Worm (Caenorhabditis elegans): ENCODE measurements around the gene Y41D4A.3.
A peak's percentile ranks its signal among the peaks of the same experiment; 100 is the strongest.

The Y41D4A.3 gene

DNA sequence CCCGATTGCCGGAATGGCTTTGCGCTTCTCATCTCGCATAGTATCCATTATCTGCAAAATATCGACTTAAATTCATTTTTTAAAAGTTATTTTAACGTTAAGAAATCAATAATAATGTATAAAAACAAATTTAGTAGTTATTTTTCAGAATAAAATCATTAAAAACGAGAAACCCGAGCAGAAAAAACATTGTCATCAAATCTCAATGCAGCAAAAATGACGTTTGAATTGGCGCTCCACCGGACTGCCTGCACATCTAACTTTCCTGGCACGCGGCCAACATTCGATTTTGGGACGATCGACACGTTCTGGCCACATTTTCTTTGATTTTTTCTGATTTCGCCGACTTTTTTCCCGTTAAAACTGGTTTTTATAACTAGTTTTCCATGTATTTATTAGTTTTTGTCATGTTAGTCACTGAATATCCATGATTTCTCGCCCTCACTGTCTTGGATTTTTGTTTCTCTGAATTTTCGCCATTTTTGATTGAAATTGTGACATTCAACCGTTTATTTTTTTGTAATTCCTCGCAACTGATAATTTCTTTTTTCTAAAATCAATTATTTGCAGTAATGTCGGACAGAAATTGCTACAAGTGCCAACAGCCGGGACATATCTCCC is 43.8 kb upstream of the Y41D4A.3 start, which contains the start of the genes pbs-1 and K08D12.3 (continued):
- no peak for TF ChIP-seq fkh-10 (GFP tag; optimal IDR thresholded peaks at IDR 0.05)
- TF ChIP-seq skn-1 (tag; optimal IDR thresholded peaks at IDR 0.05) = no peak
- TF ChIP-seq sdz-12 (GFP tag; optimal IDR thresholded peaks at IDR 0.05) = no peak
- TF ChIP-seq ctbp-1 (GFP tag; IDR thresholded peaks at IDR 0.05) = 0 out of 2 replicates have a peak, but pooled peaks have one; percentile 44
- TF ChIP-seq ceh-32 (tag; optimal IDR thresholded peaks at IDR 0.05; ENCODE audit: poor library complexity) = no peak
- TF ChIP-seq F26F4.8 (GFP tag; conservative IDR thresholded peaks at IDR 0.05) = no peak
- no peak for TF ChIP-seq spr-3 (GFP tag; optimal IDR thresholded peaks at IDR 0.05)
- no peak for TF ChIP-seq lin-15B (tag; optimal IDR thresholded peaks at IDR 0.05)
- TF ChIP-seq dve-1 (tag; optimal IDR thresholded peaks at IDR 0.05; ENCODE audit: insufficient read depth) = peak; percentile 88
- no peak for TF ChIP-seq Y5F2A.4 (GFP tag; optimal IDR thresholded peaks at IDR 0.05)
- no peak for TF ChIP-seq nhr-41 (GFP tag; IDR thresholded peaks at IDR 0.05)

DNA sequence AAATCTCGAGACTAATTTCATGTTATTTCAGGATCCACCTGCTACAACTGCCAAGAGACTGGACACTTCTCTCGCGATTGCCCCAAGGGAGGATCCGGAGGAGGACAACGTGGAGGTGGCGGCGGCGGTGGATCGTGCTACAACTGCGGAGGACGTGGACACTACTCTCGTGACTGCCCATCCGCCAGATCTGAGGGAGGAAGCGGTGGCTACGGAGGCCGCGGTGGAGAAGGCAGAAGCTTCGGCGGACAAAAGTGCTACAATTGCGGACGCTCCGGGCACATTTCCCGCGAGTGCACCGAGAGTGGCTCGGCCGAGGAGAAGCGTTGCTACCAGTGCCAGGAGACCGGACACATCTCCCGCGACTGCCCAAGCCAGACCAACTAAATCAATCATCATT is 43.0 kb upstream of the Y41D4A.3 start:
- no peak for TF ChIP-seq dmd-8 (GFP tag; IDR thresholded peaks at IDR 0.05)
- no peak for TF ChIP-seq F49E8.2 (tag; optimal IDR thresholded peaks at IDR 0.05; ENCODE audit: borderline replicate concordance)
- no peak for TF ChIP-seq Y75B8A.6 (GFP tag; IDR thresholded peaks at IDR 0.05)
- TF ChIP-seq lin-1 (GFP tag; IDR thresholded peaks at IDR 0.05) = no peak
- no peak for TF ChIP-seq rbr-2 (tag; optimal IDR thresholded peaks at IDR 0.05)
- TF ChIP-seq hlh-11 (tag; optimal IDR thresholded peaks at IDR 0.05) = no peak
- TF ChIP-seq unc-39 (tag; optimal IDR thresholded peaks at IDR 0.05) = no peak
- TF ChIP-seq mxl-3 (GFP tag; optimal IDR thresholded peaks at IDR 0.05) = no peak
- peak; percentile 96 for TF ChIP-seq set-16 (GFP tag; IDR thresholded peaks at IDR 0.05)

ce11 chrIV:1711029-1711489 is 42.5 kb upstream of the Y41D4A.3 start, which contains the start of gene rpi-2:
Gene rpi-2 (plus strand): TSS chrIV:1711262.
- TF ChIP-seq mdt-29 (GFP tag; IDR thresholded peaks at IDR 0.05) (0 out of 2 replicates have a peak, but pooled peaks have one; percentile 22), tra-1 (GFP tag; IDR thresholded peaks at IDR 0.05) (peak; percentile 48; the same call in 1 of the 2 replicates), spr-3 (GFP tag; optimal IDR thresholded peaks at IDR 0.05) (peak; percentile 41), zip-11 (GFP tag; IDR thresholded peaks at IDR 0.05) (0 out of 2 replicates have a peak, but pooled peaks have one; percentile 23), ceh-28 (tag; optimal IDR thresholded peaks at IDR 0.05) (no peak), aly-2 (tag; optimal IDR thresholded peaks at IDR 0.05) (peak; percentile 68), F37D6.2 (tag; optimal IDR thresholded peaks at IDR 0.05) (no peak), hlh-30 (tag; optimal IDR thresholded peaks at IDR 0.05; ENCODE audit: insufficient read depth) (no peak), ces-1 (GFP tag; optimal IDR thresholded peaks at IDR 0.05) (no peak), nhr-41 (GFP tag; IDR thresholded peaks at IDR 0.05) (0 out of 2 replicates have a peak, but pooled peaks have one; percentile 16), ama-1 (optimal IDR thresholded peaks at IDR 0.05) (peak; percentile 87), madf-5 (GFP tag; IDR thresholded peaks at IDR 0.05) (peak in 1 of 2 experiments; percentile 80; a peak in 1 of 4 replicates), saeg-2 (GFP tag; IDR thresholded peaks at IDR 0.05) (no peak), dpl-1 (GFP tag; optimal IDR thresholded peaks at IDR 0.05) (no peak), snpc-1.2 (GFP tag; IDR thresholded peaks at IDR 0.05) (peak; percentile 86), vab-7 (GFP tag; IDR thresholded peaks at IDR 0.05) (0 out of 2 replicates have a peak, but pooled peaks have one; percentile 23), nhr-42 (GFP tag; IDR thresholded peaks at IDR 0.05) (no peak), lin-1 (GFP tag; IDR thresholded peaks at IDR 0.05) (peak; percentile 63; the same call in 1 of the 2 replicates), aha-1 (tag) (no peak), hif-1 (tag; optimal IDR thresholded peaks at IDR 0.05) (peak in 1 of 2 experiments; percentile 21), mxl-3 (GFP tag; optimal IDR thresholded peaks at IDR 0.05) (no peak), ztf-7 (tag; optimal IDR thresholded peaks at IDR 0.05) (no peak), cey-2 (tag; optimal IDR thresholded peaks at IDR 0.05; ENCODE audit: borderline replicate concordance, insufficient read depth) (no peak), nhr-237 (tag; optimal IDR thresholded peaks at IDR 0.05) (no peak), T26A8.4 (GFP tag; IDR thresholded peaks at IDR 0.05) (peak; percentile 57), egl-27 (tag; optimal IDR thresholded peaks at IDR 0.05) (no peak), nhr-76 (tag; optimal IDR thresholded peaks at IDR 0.05) (no peak), fos-1 (tag; optimal IDR thresholded peaks at IDR 0.05) (no peak), D1046.2 (GFP tag; IDR thresholded peaks at IDR 0.05) (peak; percentile 71; the same call in 1 of the 2 replicates), nhr-28 (tag; optimal IDR thresholded peaks at IDR 0.05) (no peak), daf-12 (tag; optimal IDR thresholded peaks at IDR 0.05) (no peak)

Measured in whole organism, L4 larva.